Worm (Caenorhabditis elegans) whole organism, mixed stage, embryonic: Measurements from ENCODE around the gene lgc-12.

Source experiments
- M03D4.4 ChIP-seq: sonication (generic microtip); optimal IDR thresholded peaks from 2 replicates; lab custom pipeline; 2017; ENCODE audit warnings: mild to moderate bottlenecking, missing genetic modification characterization, missing compliant biosample characterization
- bed-3 ChIP-seq: fragments of 200-800 bp; sonication (Bioruptor generic); optimal IDR thresholded peaks from 3 replicates; lab custom pipeline; 2018; ENCODE audit warnings: mild to moderate bottlenecking, missing genetic modification characterization, moderate library complexity, missing compliant biosample characterization
- blmp-1 ChIP-seq: fragments of 150-350 bp; optimal IDR thresholded peaks from 2 replicates; lab custom pipeline; 2014; ENCODE audit warnings: missing biosample characterization, missing genetic modification characterization
- ceh-39 ChIP-seq: fragments of 150-350 bp; optimal IDR thresholded peaks from 2 replicates; lab custom pipeline; 2014; ENCODE audit warnings: missing biosample characterization, missing genetic modification characterization
- ceh-43 ChIP-seq: fragments of 200-800 bp; sonication (Bioruptor generic); optimal IDR thresholded peaks from 2 replicates; lab custom pipeline; 2018; ENCODE audit warnings: mild to moderate bottlenecking, missing genetic modification characterization, moderate library complexity, missing compliant biosample characterization
- ceh-83 ChIP-seq: fragments of 200-800 bp; sonication (Bioruptor generic); optimal IDR thresholded peaks from 2 replicates; lab custom pipeline; 2018; ENCODE audit warnings: mild to moderate bottlenecking, missing genetic modification characterization, missing compliant biosample characterization
- ces-1 ChIP-seq: fragments of 150-350 bp; optimal IDR thresholded peaks from 2 replicates; lab custom pipeline; 2014; ENCODE audit warnings: missing biosample characterization, missing genetic modification reagents, missing genetic modification characterization
- cnd-1 ChIP-seq: fragments of 200-800 bp; sonication (Bioruptor generic); optimal IDR thresholded peaks from 2 replicates; lab custom pipeline; 2018; ENCODE audit warnings: mild to moderate bottlenecking, missing genetic modification characterization, missing compliant biosample characterization
- drap-1 ChIP-seq: fragments of 200-800 bp; sonication (Bioruptor generic); optimal IDR thresholded peaks from 3 replicates; lab custom pipeline; 2018; ENCODE audit warnings: mild to moderate bottlenecking, missing genetic modification characterization, missing compliant biosample characterization
- elt-1 ChIP-seq: sonication (generic microtip); optimal IDR thresholded peaks from 2 replicates; lab custom pipeline; 2017; ENCODE audit warnings: missing genetic modification characterization, mild to moderate bottlenecking, missing compliant biosample characterization, antibody characterized with exemption, moderate library complexity, borderline replicate concordance; ENCODE audit not compliant: insufficient read depth
- elt-3 ChIP-seq: fragments of 150-350 bp; optimal IDR thresholded peaks from 2 replicates; lab custom pipeline; 2014; ENCODE audit warnings: missing biosample characterization, missing genetic modification characterization
- flh-1 ChIP-seq: fragments of 200-800 bp; sonication (Bioruptor generic); optimal IDR thresholded peaks from 2 replicates; lab custom pipeline; 2018; ENCODE audit warnings: mild to moderate bottlenecking, missing genetic modification characterization, moderate library complexity, missing compliant biosample characterization
- ham-2 ChIP-seq: fragments of 200-800 bp; sonication (Bioruptor generic); optimal IDR thresholded peaks from 2 replicates; lab custom pipeline; 2018; ENCODE audit warnings: mild to moderate bottlenecking, missing genetic modification characterization, missing compliant biosample characterization
- hlh-1 ChIP-seq: fragments of 150-350 bp; optimal IDR thresholded peaks from 2 replicates; lab custom pipeline; 2014; ENCODE audit warnings: missing biosample characterization, missing genetic modification reagents, missing genetic modification characterization
- lin-13 ChIP-seq: fragments of 150-350 bp; optimal IDR thresholded peaks from 2 replicates; lab custom pipeline; 2014; ENCODE audit warnings: missing biosample characterization, missing genetic modification characterization
- lin-32 ChIP-seq: fragments of 200-800 bp; sonication (Bioruptor generic); optimal IDR thresholded peaks from 2 replicates; lab custom pipeline; 2018; ENCODE audit warnings: mild to moderate bottlenecking, missing genetic modification characterization, missing compliant biosample characterization
- lsy-2 ChIP-seq: fragments of 150-350 bp; optimal IDR thresholded peaks from 2 replicates; lab custom pipeline; 2014; ENCODE audit warnings: missing biosample characterization, missing genetic modification characterization
- mab-5 ChIP-seq: fragments of 150-350 bp; optimal IDR thresholded peaks from 2 replicates; lab custom pipeline; 2014; ENCODE audit warnings: missing biosample characterization, missing genetic modification characterization
- mep-1 ChIP-seq: fragments of 150-350 bp; optimal IDR thresholded peaks from 2 replicates; lab custom pipeline; 2017; ENCODE audit warnings: missing biosample characterization, missing genetic modification reagents, missing genetic modification characterization, inconsistent platforms
- mls-2 ChIP-seq: sonication (generic microtip); optimal IDR thresholded peaks from 2 replicates; lab custom pipeline; 2016; ENCODE audit warnings: mild to moderate bottlenecking, missing genetic modification characterization, moderate library complexity, missing compliant biosample characterization
- nhr-12 ChIP-seq: fragments of 150-350 bp; optimal IDR thresholded peaks from 2 replicates; lab custom pipeline; 2014; ENCODE audit warnings: missing biosample characterization, missing genetic modification characterization
- nhr-2 ChIP-seq: fragments of 150-350 bp; optimal IDR thresholded peaks from 2 replicates; lab custom pipeline; 2014; ENCODE audit warnings: missing biosample characterization, missing genetic modification characterization
- nhr-237 ChIP-seq: fragments of 150-350 bp; optimal IDR thresholded peaks from 2 replicates; lab custom pipeline; 2014; ENCODE audit warnings: missing biosample characterization, missing genetic modification characterization
- nhr-28 ChIP-seq: fragments of 150-350 bp; optimal IDR thresholded peaks from 2 replicates; lab custom pipeline; 2014; ENCODE audit warnings: missing biosample characterization, missing genetic modification characterization
- nhr-76 ChIP-seq: sonication (generic microtip); optimal IDR thresholded peaks from 2 replicates; lab custom pipeline; 2017; ENCODE audit warnings: missing biosample characterization, missing genetic modification characterization
- pha-4 ChIP-seq: fragments of 150-350 bp; optimal IDR thresholded peaks from 2 replicates; lab custom pipeline; 2018; ENCODE audit warnings: missing biosample characterization, missing genetic modification reagents, missing genetic modification characterization
- sem-2 ChIP-seq: fragments of 200-800 bp; sonication (Bioruptor generic); optimal IDR thresholded peaks from 2 replicates; lab custom pipeline; 2018; ENCODE audit warnings: mild to moderate bottlenecking, missing genetic modification characterization, missing compliant biosample characterization
- snpc-4 ChIP-seq: fragments of 150-350 bp; optimal IDR thresholded peaks from 2 replicates; lab custom pipeline; 2014; ENCODE audit warnings: missing biosample characterization, missing genetic modification characterization
- sptf-1 ChIP-seq: sonication (generic microtip); optimal IDR thresholded peaks from 2 replicates; lab custom pipeline; 2017; ENCODE audit warnings: mild to moderate bottlenecking, missing genetic modification characterization, moderate library complexity, missing compliant biosample characterization
- tbx-8 ChIP-seq: fragments of 200-800 bp; sonication (Bioruptor generic); optimal IDR thresholded peaks from 2 replicates; lab custom pipeline; 2018; ENCODE audit warnings: mild to moderate bottlenecking, missing genetic modification characterization, moderate library complexity, missing compliant biosample characterization
- unc-120 ChIP-seq: sonication (generic microtip); optimal IDR thresholded peaks from 2 replicates; lab custom pipeline; 2017; ENCODE audit warnings: missing genetic modification characterization, missing compliant biosample characterization; ENCODE audit not compliant: poor library complexity, severe bottlenecking
- unc-39 ChIP-seq: fragments of 150-350 bp; optimal IDR thresholded peaks from 2 replicates; lab custom pipeline; 2014; ENCODE audit warnings: missing biosample characterization, missing genetic modification characterization
- unc-62 ChIP-seq: fragments of 150-350 bp; optimal IDR thresholded peaks from 2 replicates; lab custom pipeline; 2014; ENCODE audit warnings: missing biosample characterization, missing genetic modification reagents, missing genetic modification characterization
- zip-8 ChIP-seq: fragments of 150-350 bp; optimal IDR thresholded peaks from 2 replicates; lab custom pipeline; 2014; ENCODE audit warnings: missing biosample characterization, missing genetic modification characterization
- ztf-11 ChIP-seq: fragments of 150-350 bp; optimal IDR thresholded peaks from 2 replicates; lab custom pipeline; 2014; ENCODE audit warnings: missing biosample characterization, missing genetic modification characterization

Gene lgc-12

ce11 chrIII:7561872-7562271 is at the start of gene lgc-12:
lgc-12 (plus strand) TSS chrIII:7562172.
- no peak for TF ChIP-seq lin-13 (tag; lab: Kevin White, UChicago)
- no peak for TF ChIP-seq blmp-1 (tag; lab: Kevin White, UChicago)
- TF ChIP-seq tbx-8: no peak
- no peak for TF ChIP-seq nhr-12

ce11 chrIII:7518424-7518823 is 43.5 kb upstream of the lgc-12 start, which contains the start of gene clk-2:
clk-2 (minus strand) TSS chrIII:7518524.
- TF ChIP-seq lin-32 (GFP tag; lab: Kevin White, UChicago): no peak
- no peak for TF ChIP-seq cnd-1 (tag; lab: Kevin White, UChicago)
- no peak for TF ChIP-seq M03D4.4 (tag; lab: Kevin White, UChicago)
- TF ChIP-seq unc-62 (GFP tag; lab: Kevin White, UChicago): no peak
- no peak for TF ChIP-seq nhr-2
- TF ChIP-seq ces-1: no peak
- TF ChIP-seq mls-2: no peak
- no peak for TF ChIP-seq flh-1 (GFP tag; lab: Kevin White, UChicago)
- TF ChIP-seq pha-4 (tag; lab: Kevin White, UChicago): no peak
- TF ChIP-seq ceh-43 (GFP tag; lab: Kevin White, UChicago): no peak
- no peak for TF ChIP-seq ceh-39 (tag; lab: Kevin White, UChicago)

ce11 chrIII:7520672-7521071 is 41.3 kb upstream of the lgc-12 start, which contains the start of the genes cux-7 and C07H6.2:
cux-7 (minus strand) TSS chrIII:7520845.
C07H6.2 (plus strand) TSS chrIII:7521009.
- TF ChIP-seq elt-1 (no peak), bed-3 (no peak), tbx-8 (no peak), elt-3 (tag; lab: Kevin White, UChicago) (no peak), unc-39 (tag; lab: Kevin White, UChicago) (no peak), sem-2 (GFP tag; lab: Kevin White, UChicago) (peak; percentile 33), cnd-1 (tag; lab: Kevin White, UChicago) (peak; percentile 65), ceh-39 (tag; lab: Kevin White, UChicago) (no peak), mls-2 (peak; percentile 47), ces-1 (no peak), mab-5 (tag; lab: Kevin White, UChicago) (no peak), ceh-83 (GFP tag; lab: Kevin White, UChicago) (peak; percentile 18), hlh-1 (no peak), snpc-4 (no peak), nhr-237 (tag; lab: Kevin White, UChicago) (no peak), sptf-1 (peak; percentile 70), lin-13 (tag; lab: Kevin White, UChicago) (peak; percentile 59), nhr-76 (no peak), mep-1 (no peak), ztf-11 (tag; lab: Kevin White, UChicago) (no peak), unc-62 (GFP tag; lab: Kevin White, UChicago) (no peak), ceh-43 (GFP tag; lab: Kevin White, UChicago) (no peak), lsy-2 (tag; lab: Kevin White, UChicago) (no peak), flh-1 (GFP tag; lab: Kevin White, UChicago) (no peak), lin-32 (GFP tag; lab: Kevin White, UChicago) (peak; percentile 51), ham-2 (GFP tag; lab: Kevin White, UChicago) (no peak), nhr-28 (no peak), blmp-1 (tag; lab: Kevin White, UChicago) (no peak), drap-1 (GFP tag; lab: Kevin White, UChicago) (peak; percentile 74), nhr-12 (no peak), M03D4.4 (tag; lab: Kevin White, UChicago) (peak; percentile 29), unc-120 (tag; lab: Kevin White, UChicago) (peak; percentile 17), nhr-2 (no peak), pha-4 (tag; lab: Kevin White, UChicago) (peak; percentile 38), zip-8 (tag; lab: Kevin White, UChicago) (no peak)

ce11 chrIII:7521163-7521562 is 40.8 kb upstream of the lgc-12 start, which contains the start of gene lig-4:
lig-4 (plus strand) TSS chrIII:7521463.
- no peak for TF ChIP-seq ham-2 (GFP tag; lab: Kevin White, UChicago)
- TF ChIP-seq ceh-83 (GFP tag; lab: Kevin White, UChicago): no peak
- no peak for TF ChIP-seq nhr-2
- TF ChIP-seq unc-39 (tag; lab: Kevin White, UChicago): no peak
- TF ChIP-seq tbx-8: no peak
- TF ChIP-seq M03D4.4 (tag; lab: Kevin White, UChicago): no peak
- no peak for TF ChIP-seq unc-62 (GFP tag; lab: Kevin White, UChicago)
- no peak for TF ChIP-seq lin-32 (GFP tag; lab: Kevin White, UChicago)
- no peak for TF ChIP-seq blmp-1 (tag; lab: Kevin White, UChicago)
- TF ChIP-seq bed-3: no peak
- no peak for TF ChIP-seq ces-1
- TF ChIP-seq nhr-12: no peak
